Fruit fly (Drosophila melanogaster): ENCODE data around the gene Ir40a.

DNA sequence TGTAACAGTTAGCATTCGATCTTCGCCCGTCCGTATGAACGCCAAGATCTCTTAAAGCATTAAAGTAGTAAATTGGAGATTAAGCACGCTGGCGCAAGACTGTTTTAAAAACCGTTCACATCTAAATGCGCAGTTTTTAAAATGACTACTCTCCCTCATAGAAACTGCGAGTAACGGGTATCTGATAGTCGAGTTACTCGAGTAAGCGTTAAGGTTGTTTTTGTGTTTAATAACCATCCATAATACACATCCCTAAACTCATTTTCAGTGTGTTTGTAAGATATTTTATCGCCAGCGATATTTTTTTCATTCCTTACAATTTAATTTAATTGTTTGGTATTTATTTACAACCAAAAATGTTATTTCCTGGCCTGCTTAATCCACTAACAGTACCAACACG, 54.4 kb downstream of the Ir40a start:
- TF ChIP-seq ttk (optimal IDR thresholded peaks at IDR 0.05) (no peak), Myc (optimal IDR thresholded peaks at IDR 0.05) (no peak)
